Worm (Caenorhabditis elegans) whole organism, mixed stage, embryonic: ENCODE measurements around the gene acs-21.

ENCODE experiments used
- blmp-1 ChIP-seq: fragments of 150-350 bp; optimal IDR thresholded peaks from 2 replicates; lab custom pipeline; 2014; ENCODE audit warnings: missing biosample characterization, missing genetic modification characterization
- ceh-39 ChIP-seq: fragments of 150-350 bp; optimal IDR thresholded peaks from 2 replicates; lab custom pipeline; 2014; ENCODE audit warnings: missing biosample characterization, missing genetic modification characterization
- ceh-43 ChIP-seq: fragments of 200-800 bp; sonication (Bioruptor generic); optimal IDR thresholded peaks from 2 replicates; lab custom pipeline; 2018; ENCODE audit warnings: mild to moderate bottlenecking, missing genetic modification characterization, moderate library complexity, missing compliant biosample characterization
- ces-1 ChIP-seq: fragments of 150-350 bp; optimal IDR thresholded peaks from 2 replicates; lab custom pipeline; 2014; ENCODE audit warnings: missing biosample characterization, missing genetic modification reagents, missing genetic modification characterization
- cnd-1 ChIP-seq: fragments of 200-800 bp; sonication (Bioruptor generic); optimal IDR thresholded peaks from 2 replicates; lab custom pipeline; 2018; ENCODE audit warnings: mild to moderate bottlenecking, missing genetic modification characterization, missing compliant biosample characterization
- elt-1 ChIP-seq: sonication (generic microtip); optimal IDR thresholded peaks from 2 replicates; lab custom pipeline; 2017; ENCODE audit warnings: missing genetic modification characterization, mild to moderate bottlenecking, missing compliant biosample characterization, antibody characterized with exemption, moderate library complexity, borderline replicate concordance; ENCODE audit not compliant: insufficient read depth
- elt-3 ChIP-seq: fragments of 150-350 bp; optimal IDR thresholded peaks from 2 replicates; lab custom pipeline; 2014; ENCODE audit warnings: missing biosample characterization, missing genetic modification characterization
- flh-1 ChIP-seq: fragments of 200-800 bp; sonication (Bioruptor generic); optimal IDR thresholded peaks from 2 replicates; lab custom pipeline; 2018; ENCODE audit warnings: mild to moderate bottlenecking, missing genetic modification characterization, moderate library complexity, missing compliant biosample characterization
- ham-2 ChIP-seq: fragments of 200-800 bp; sonication (Bioruptor generic); optimal IDR thresholded peaks from 2 replicates; lab custom pipeline; 2018; ENCODE audit warnings: mild to moderate bottlenecking, missing genetic modification characterization, missing compliant biosample characterization
- hlh-1 ChIP-seq: fragments of 150-350 bp; optimal IDR thresholded peaks from 2 replicates; lab custom pipeline; 2014; ENCODE audit warnings: missing biosample characterization, missing genetic modification reagents, missing genetic modification characterization
- lin-13 ChIP-seq: fragments of 150-350 bp; optimal IDR thresholded peaks from 2 replicates; lab custom pipeline; 2014; ENCODE audit warnings: missing biosample characterization, missing genetic modification characterization
- lsy-2 ChIP-seq: fragments of 150-350 bp; optimal IDR thresholded peaks from 2 replicates; lab custom pipeline; 2014; ENCODE audit warnings: missing biosample characterization, missing genetic modification characterization
- mab-5 ChIP-seq: fragments of 150-350 bp; optimal IDR thresholded peaks from 2 replicates; lab custom pipeline; 2014; ENCODE audit warnings: missing biosample characterization, missing genetic modification characterization
- mep-1 ChIP-seq: fragments of 150-350 bp; optimal IDR thresholded peaks from 2 replicates; lab custom pipeline; 2017; ENCODE audit warnings: missing biosample characterization, missing genetic modification reagents, missing genetic modification characterization, inconsistent platforms
- mls-2 ChIP-seq: sonication (generic microtip); optimal IDR thresholded peaks from 2 replicates; lab custom pipeline; 2016; ENCODE audit warnings: mild to moderate bottlenecking, missing genetic modification characterization, moderate library complexity, missing compliant biosample characterization
- nhr-12 ChIP-seq: fragments of 150-350 bp; optimal IDR thresholded peaks from 2 replicates; lab custom pipeline; 2014; ENCODE audit warnings: missing biosample characterization, missing genetic modification characterization
- nhr-237 ChIP-seq: fragments of 150-350 bp; optimal IDR thresholded peaks from 2 replicates; lab custom pipeline; 2014; ENCODE audit warnings: missing biosample characterization, missing genetic modification characterization
- nhr-28 ChIP-seq: fragments of 150-350 bp; optimal IDR thresholded peaks from 2 replicates; lab custom pipeline; 2014; ENCODE audit warnings: missing biosample characterization, missing genetic modification characterization
- pha-4 ChIP-seq: fragments of 150-350 bp; optimal IDR thresholded peaks from 2 replicates; lab custom pipeline; 2018; ENCODE audit warnings: missing biosample characterization, missing genetic modification reagents, missing genetic modification characterization
- sem-2 ChIP-seq: fragments of 200-800 bp; sonication (Bioruptor generic); optimal IDR thresholded peaks from 2 replicates; lab custom pipeline; 2018; ENCODE audit warnings: mild to moderate bottlenecking, missing genetic modification characterization, missing compliant biosample characterization
- snpc-4 ChIP-seq: fragments of 150-350 bp; optimal IDR thresholded peaks from 2 replicates; lab custom pipeline; 2014; ENCODE audit warnings: missing biosample characterization, missing genetic modification characterization
- sptf-1 ChIP-seq: sonication (generic microtip); optimal IDR thresholded peaks from 2 replicates; lab custom pipeline; 2017; ENCODE audit warnings: mild to moderate bottlenecking, missing genetic modification characterization, moderate library complexity, missing compliant biosample characterization
- tbx-8 ChIP-seq: fragments of 200-800 bp; sonication (Bioruptor generic); optimal IDR thresholded peaks from 2 replicates; lab custom pipeline; 2018; ENCODE audit warnings: mild to moderate bottlenecking, missing genetic modification characterization, moderate library complexity, missing compliant biosample characterization
- unc-39 ChIP-seq: fragments of 150-350 bp; optimal IDR thresholded peaks from 2 replicates; lab custom pipeline; 2014; ENCODE audit warnings: missing biosample characterization, missing genetic modification characterization
- unc-62 ChIP-seq: fragments of 150-350 bp; optimal IDR thresholded peaks from 2 replicates; lab custom pipeline; 2014; ENCODE audit warnings: missing biosample characterization, missing genetic modification reagents, missing genetic modification characterization
- ztf-11 ChIP-seq: fragments of 150-350 bp; optimal IDR thresholded peaks from 2 replicates; lab custom pipeline; 2014; ENCODE audit warnings: missing biosample characterization, missing genetic modification characterization

Gene acs-21

DNA sequence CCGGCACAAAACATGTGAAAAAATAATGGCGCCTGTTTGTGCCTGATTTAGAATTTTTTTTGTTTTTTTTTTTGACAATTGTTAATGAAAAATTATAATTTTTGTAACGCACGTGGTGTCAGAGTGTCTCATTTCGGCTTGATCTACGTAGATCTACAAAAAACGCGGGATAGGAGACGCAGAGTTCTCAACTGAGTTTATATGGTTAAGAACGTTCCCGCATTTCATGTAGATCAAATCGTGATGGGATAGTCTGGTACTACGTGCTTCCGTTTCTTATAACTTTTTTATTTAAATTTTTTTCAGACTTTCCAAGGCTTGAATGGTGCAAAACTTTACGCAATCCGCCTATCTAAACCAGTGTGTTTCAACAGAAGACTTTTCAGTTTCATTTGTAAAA lies 39.9 kb downstream of the acs-21 start, which contains the start of gene tat-6:
tat-6 (plus strand) TSS at position 301 of the 400 bp plus-strand sequence.
- TF ChIP-seq ham-2 (no peak), mls-2 (tag; lab: Kevin White, UChicago) (no peak), unc-62 (GFP tag; lab: Kevin White, UChicago) (no peak), ces-1 (GFP tag; lab: Kevin White, UChicago) (no peak), ceh-39 (no peak), ceh-43 (GFP tag; lab: Kevin White, UChicago) (no peak), blmp-1 (tag; lab: Kevin White, UChicago) (no peak)

DNA sequence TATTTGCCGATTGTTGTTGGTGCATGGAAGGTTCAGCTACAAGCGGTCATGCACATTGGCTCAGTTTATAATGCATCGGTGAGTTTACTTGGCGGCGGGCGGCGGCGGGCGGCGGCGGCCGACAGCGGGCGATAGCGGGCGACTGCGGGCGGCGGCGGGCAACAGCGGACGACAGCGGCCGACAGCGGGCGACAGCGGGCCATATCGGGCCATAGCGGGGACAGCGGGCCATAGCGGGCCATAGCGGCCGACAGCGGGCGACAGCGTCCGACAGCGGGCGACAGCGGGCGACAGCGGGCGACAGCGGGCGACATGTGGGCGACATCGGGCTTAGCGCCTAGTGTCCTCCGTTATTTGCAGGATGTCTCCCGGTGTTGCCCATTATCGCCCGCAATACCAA lies 43.2 kb downstream of the acs-21 start:
- TF ChIP-seq mls-2 (tag; lab: Kevin White, UChicago) (peak; percentile 34), mab-5 (tag; lab: Kevin White, UChicago) (no peak), nhr-12 (tag; lab: Kevin White, UChicago) (no peak)

DNA sequence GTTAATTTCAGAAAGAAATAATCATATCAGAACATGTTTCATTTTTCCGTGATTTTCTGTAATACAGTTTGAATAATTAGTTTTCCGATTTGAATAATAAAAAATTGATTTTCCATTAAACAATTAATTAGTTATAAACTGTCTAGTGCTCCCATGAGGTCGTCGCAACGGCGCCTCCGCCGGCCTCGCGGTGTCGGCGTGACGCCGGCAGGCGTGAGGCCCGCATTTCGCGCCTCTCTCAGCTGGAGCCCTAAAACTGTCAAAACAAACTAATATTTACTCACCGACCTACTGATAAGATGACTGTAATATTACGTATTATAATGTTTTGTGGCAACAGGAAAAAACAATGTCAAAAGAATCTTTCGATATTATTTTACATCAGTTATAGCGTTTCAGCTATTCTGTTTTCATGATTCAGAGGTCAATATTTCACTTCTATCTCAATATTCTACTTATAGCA lies 44.5 kb downstream of the acs-21 start, which contains the start of gene F02C9.2:
F02C9.2 (plus strand) TSS at position 413 of the 463 bp plus-strand sequence.
- TF ChIP-seq elt-3 (tag; lab: Kevin White, UChicago) (no peak), lsy-2 (tag; lab: Kevin White, UChicago) (no peak), elt-1 (tag; lab: Kevin White, UChicago) (no peak), nhr-237 (no peak), nhr-28 (tag; lab: Kevin White, UChicago) (no peak), unc-62 (GFP tag; lab: Kevin White, UChicago) (no peak), lin-13 (no peak), tbx-8 (no peak), unc-39 (tag; lab: Kevin White, UChicago) (no peak), ztf-11 (tag; lab: Kevin White, UChicago) (no peak), blmp-1 (tag; lab: Kevin White, UChicago) (no peak), hlh-1 (no peak), sptf-1 (tag; lab: Kevin White, UChicago) (no peak), sem-2 (GFP tag; lab: Kevin White, UChicago) (no peak), nhr-12 (tag; lab: Kevin White, UChicago) (no peak), snpc-4 (tag; lab: Kevin White, UChicago) (no peak), pha-4 (no peak), flh-1 (GFP tag; lab: Kevin White, UChicago) (no peak), ceh-39 (no peak)
- TF ChIP-seq, all 35 proteins: peak for 0

DNA sequence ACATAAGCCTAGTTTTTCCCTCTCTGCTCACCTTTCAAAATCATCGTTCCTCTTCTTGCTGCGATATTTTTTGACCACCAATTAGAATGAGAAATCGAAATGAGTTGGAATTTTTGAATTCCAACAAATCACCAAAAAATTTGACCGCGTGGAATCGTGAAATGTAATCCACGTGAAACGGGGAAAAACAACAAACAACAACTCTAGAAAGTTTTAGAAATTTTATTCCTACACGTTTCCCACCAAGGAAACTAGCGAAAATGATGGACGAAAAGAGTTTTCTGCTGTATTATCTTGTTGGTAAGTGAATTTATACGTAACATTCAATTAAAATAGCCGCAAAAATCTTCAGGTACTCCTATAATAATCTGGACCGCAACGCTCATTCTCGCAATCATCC lies 49.6 kb downstream of the acs-21 start, which contains the start of the genes irld-3 and F02C9.1:
irld-3 (minus strand) TSS at position 101 of the 400 bp plus-strand sequence.
F02C9.1 (plus strand) TSS at position 216 of the 400 bp plus-strand sequence.
- no peak for TF ChIP-seq nhr-28 (tag; lab: Kevin White, UChicago)
- no peak for TF ChIP-seq elt-3 (tag; lab: Kevin White, UChicago)
- TF ChIP-seq ztf-11 (tag; lab: Kevin White, UChicago), result no peak
- TF ChIP-seq flh-1 (GFP tag; lab: Kevin White, UChicago), result no peak
- TF ChIP-seq cnd-1, result no peak
- no peak for TF ChIP-seq nhr-237
- no peak for TF ChIP-seq snpc-4 (tag; lab: Kevin White, UChicago)
- no peak for TF ChIP-seq mep-1 (tag; lab: Kevin White, UChicago)
- TF ChIP-seq tbx-8, result no peak
